Worm (Caenorhabditis elegans): ENCODE results near the gene gas-1.

gas-1 gene

DNA sequence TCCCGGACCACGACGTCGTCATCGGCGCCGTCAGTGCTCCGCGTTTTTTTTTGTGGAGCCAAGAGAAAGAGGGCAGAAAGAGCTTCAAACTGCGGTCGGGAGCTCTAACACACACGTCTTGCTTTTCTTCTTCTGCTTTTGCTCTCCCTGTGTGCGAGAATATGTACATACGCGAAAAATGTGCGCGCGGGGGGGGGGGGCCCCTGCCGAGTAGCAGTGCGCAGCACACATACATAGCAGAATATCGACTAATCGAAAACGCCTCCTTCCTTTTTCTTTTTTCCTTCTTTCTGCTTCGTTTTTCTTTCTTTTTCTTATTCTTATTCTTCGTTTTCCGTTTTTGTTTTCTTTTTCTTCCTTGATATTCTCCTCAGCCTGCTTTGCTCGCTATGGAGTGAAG is 23.6 kb downstream of the gas-1 start:
- TF ChIP-seq snpc-4 (tag; optimal IDR thresholded peaks at IDR 0.05) (peak; percentile 22), ztf-11 (tag; optimal IDR thresholded peaks at IDR 0.05) (no peak), nfya-1 (tag; optimal IDR thresholded peaks at IDR 0.05; ENCODE audit: insufficient read depth) (peak; percentile 67), fos-1 (tag; optimal IDR thresholded peaks at IDR 0.05) (no peak), fkh-10 (GFP tag; optimal IDR thresholded peaks at IDR 0.05) (peak; percentile 51), sea-2 (GFP tag; optimal IDR thresholded peaks at IDR 0.05) (peak; percentile 59), zag-1 (tag; optimal IDR thresholded peaks at IDR 0.05) (no peak), hmg-11 (tag; optimal IDR thresholded peaks at IDR 0.05) (peak; percentile 87), lin-39 (tag; optimal IDR thresholded peaks at IDR 0.05) (peak; percentile 67), lsy-12 (tag; optimal IDR thresholded peaks at IDR 0.05) (peak; percentile 11)

DNA sequence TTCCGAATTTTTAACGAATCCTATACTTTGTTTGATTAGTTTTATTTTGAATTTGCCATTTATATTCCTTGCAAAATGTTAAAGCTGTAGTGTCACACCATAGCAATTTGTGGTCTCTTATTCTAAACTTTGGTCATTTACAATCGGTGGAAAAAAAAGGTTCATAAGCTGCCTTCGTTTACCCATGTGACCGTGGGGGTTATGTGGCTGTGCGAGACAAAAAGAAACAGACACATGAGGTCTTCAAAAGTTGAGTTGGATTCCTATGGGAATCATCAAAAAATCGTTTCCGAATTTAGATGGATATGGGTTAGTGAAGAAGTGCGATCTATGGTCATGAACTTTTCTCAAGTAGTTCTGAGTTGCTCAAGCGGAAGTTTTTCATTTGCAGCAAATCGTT is 25.9 kb downstream of the gas-1 start:
- no peak for TF ChIP-seq ZK546.5 (tag; optimal IDR thresholded peaks at IDR 0.05)
- no peak for TF ChIP-seq tbx-2 (tag; optimal IDR thresholded peaks at IDR 0.05)
- TF ChIP-seq nfya-1 (tag; optimal IDR thresholded peaks at IDR 0.05; ENCODE audit: insufficient read depth) = peak; percentile 16
- TF ChIP-seq lin-39 (tag; optimal IDR thresholded peaks at IDR 0.05) = peak; percentile 59

DNA sequence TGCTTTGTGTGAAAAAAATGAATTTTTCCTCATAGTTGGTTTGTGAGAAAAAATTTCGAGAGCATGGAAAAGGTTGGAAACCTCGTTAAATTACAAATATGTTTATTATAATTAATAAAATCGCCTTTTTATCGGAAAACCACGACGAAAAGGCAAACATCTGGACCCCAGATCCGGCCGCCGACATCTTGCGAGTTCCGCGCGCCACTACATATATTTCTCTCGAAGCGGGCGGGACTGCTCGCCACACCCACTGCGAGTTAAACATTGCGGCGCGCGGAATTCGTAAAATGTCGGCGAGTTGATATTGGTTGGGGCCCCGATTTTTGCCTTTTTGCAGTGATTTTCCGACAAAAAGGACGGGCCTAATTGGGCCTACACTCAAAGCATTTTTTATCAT is 30.7 kb downstream of the gas-1 start:
- TF ChIP-seq snpc-4 (tag; optimal IDR thresholded peaks at IDR 0.05) (peak; percentile 40), lsy-12 (tag; optimal IDR thresholded peaks at IDR 0.05) (no peak)

DNA sequence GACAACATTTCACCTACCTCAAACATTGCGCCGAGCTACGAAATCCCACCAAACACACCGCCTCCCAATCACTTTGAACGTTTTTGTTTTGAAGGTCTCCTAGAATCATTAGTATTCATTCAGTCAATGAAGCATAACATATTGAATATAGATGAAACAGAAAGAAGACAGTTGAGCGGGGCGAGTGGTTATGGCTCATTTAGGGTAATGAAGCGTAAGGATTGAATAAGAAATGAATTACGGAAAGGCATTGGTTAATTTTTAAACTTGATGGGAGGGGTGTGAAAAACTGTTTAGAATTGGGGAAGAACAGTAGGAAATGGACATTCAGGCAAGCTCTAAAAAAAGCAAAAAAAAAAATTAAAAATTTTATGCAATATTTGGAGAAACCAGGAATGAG is 32.3 kb downstream of the gas-1 start, which contains the start of gene lron-3:
TSS of gene lron-3 (minus strand) at position 101 of the 400 bp plus-strand sequence.
- no peak for TF ChIP-seq eor-1 (tag; optimal IDR thresholded peaks at IDR 0.05)

DNA sequence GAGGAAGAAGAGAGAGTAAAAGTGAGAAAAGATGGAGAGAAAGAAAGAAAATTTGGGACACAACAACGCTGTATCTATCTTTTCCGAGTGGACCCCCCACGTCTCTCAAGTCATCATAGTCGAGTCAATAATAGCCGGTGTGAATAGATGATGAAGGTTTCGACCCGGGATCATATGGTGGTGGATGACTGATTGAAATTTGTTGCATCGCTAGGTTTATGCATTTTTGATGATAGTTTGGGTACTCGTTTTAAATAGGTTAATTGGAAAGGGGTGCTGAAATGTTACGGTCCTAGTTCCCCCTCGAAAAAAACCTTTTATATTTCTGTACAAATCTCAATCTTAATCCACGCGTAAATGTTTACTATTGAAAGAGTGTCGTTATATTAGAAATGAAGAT is 34.7 kb downstream of the gas-1 start:
- TF ChIP-seq lin-39 (tag; optimal IDR thresholded peaks at IDR 0.05) = peak; percentile 2
- no peak for TF ChIP-seq mml-1 (tag; optimal IDR thresholded peaks at IDR 0.05)

DNA sequence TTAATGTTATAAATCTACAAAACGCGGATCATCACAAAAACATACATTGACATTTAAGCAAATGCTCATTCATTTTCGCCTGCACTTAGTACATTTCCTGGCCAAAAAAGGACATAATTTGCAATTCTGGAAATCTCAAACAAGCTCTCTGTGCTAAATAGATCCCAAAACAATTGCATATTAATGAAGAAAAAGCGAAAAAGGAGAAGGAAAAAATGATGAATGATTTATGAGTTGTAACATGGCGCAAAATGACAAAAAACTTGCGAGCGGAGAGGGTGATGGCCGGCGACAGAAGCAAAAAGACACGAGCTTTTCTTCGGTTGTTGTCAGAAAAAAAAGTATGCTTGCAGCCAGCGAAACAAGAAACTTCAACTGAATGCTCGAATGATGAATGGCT is 35.3 kb downstream of the gas-1 start:
- TF ChIP-seq lin-39 (tag; optimal IDR thresholded peaks at IDR 0.05) (no peak), eor-1 (tag; optimal IDR thresholded peaks at IDR 0.05) (no peak), nfya-1 (tag; optimal IDR thresholded peaks at IDR 0.05; ENCODE audit: insufficient read depth) (peak; percentile 26)

DNA sequence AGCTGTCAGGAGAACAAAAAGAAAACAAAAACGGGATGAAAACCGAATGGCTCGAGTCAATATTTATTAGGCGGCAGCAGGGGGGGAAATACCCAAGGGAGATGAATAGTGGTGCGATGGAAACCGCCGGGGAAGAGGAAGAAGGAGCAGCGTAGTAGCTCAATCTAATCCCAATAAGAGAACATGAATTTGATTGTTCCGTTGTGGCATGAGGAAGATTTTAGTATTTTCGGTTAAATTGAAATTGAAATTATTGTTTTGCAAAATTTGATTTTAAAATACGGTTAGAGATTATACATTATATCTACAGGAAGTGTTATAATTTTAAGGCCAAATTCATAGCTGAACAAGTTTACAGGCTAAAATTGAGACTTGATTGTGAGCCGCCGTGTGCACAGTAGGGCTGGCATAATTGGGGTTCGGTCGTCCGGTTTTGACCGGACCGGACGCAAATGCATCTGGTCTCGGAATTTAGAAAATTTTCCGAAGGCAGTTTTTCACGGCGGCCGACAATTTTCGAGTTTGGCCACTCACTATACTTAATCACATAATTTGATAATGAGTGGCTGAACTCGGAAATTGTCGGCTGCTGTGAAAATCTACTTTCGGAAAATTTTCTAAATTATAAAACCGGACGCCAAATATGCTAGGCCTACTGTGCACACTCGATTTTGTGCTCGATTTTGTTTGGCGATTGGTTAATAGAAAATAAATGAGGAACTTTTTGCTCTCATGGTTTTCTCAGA is 38.0 kb downstream of the gas-1 start:
- TF ChIP-seq lsy-12 (tag; optimal IDR thresholded peaks at IDR 0.05) (no peak), snpc-4 (tag; optimal IDR thresholded peaks at IDR 0.05) (no peak), unc-62 (GFP tag; optimal IDR thresholded peaks at IDR 0.05) (no peak), fkh-2 (tag; optimal IDR thresholded peaks at IDR 0.05) (no peak), ceh-16 (tag; optimal IDR thresholded peaks at IDR 0.05) (no peak), tbx-2 (tag; optimal IDR thresholded peaks at IDR 0.05) (no peak), hmg-11 (tag; optimal IDR thresholded peaks at IDR 0.05) (no peak), ama-1 (optimal IDR thresholded peaks at IDR 0.05) (no peak), elt-3 (tag; optimal IDR thresholded peaks at IDR 0.05) (no peak), nhr-12 (tag; optimal IDR thresholded peaks at IDR 0.05) (no peak), elt-2 (tag; optimal IDR thresholded peaks at IDR 0.05) (no peak), nhr-67 (tag; optimal IDR thresholded peaks at IDR 0.05) (no peak), nhr-28 (tag; optimal IDR thresholded peaks at IDR 0.05) (no peak), nhr-25 (tag; optimal IDR thresholded peaks at IDR 0.05) (no peak), nhr-23 (tag; optimal IDR thresholded peaks at IDR 0.05) (no peak), egl-5 (tag; optimal IDR thresholded peaks at IDR 0.05) (no peak), daf-12 (tag; optimal IDR thresholded peaks at IDR 0.05) (no peak), ceh-82 (tag; optimal IDR thresholded peaks at IDR 0.05) (no peak)

All from whole organism, L3 larva.